Fruit fly (Drosophila melanogaster) whole organism, wandering third instar larva: ENCODE measurements around the gene CG4080.

ENCODE experiments used
- Abd-B ChIP-seq: fragments of >200 bp; optimal IDR thresholded peaks from 2 replicates; lab custom pipeline; 2017; ENCODE audit warnings: missing biosample characterization, missing genetic modification characterization
- CG32264 ChIP-seq: fragments of 200-800 bp; sonication (Bioruptor generic); optimal IDR thresholded peaks from 2 replicates; lab custom pipeline; 2016; ENCODE audit warnings: missing biosample characterization, missing genetic modification characterization
- CG9705 ChIP-seq: fragments of 200-800 bp; sonication (Bioruptor generic); optimal IDR thresholded peaks from 2 replicates; lab custom pipeline; 2018; ENCODE audit warnings: missing biosample characterization, mild to moderate bottlenecking, missing genetic modification characterization
- CrebA ChIP-seq: fragments of 200-800 bp; sonication (Bioruptor generic); optimal IDR thresholded peaks from 2 replicates; lab custom pipeline; 2016; ENCODE audit warnings: missing biosample characterization, mild to moderate bottlenecking, missing genetic modification characterization, borderline replicate concordance
- Dfd ChIP-seq: fragments of >200 bp; optimal IDR thresholded peaks from 2 replicates; lab custom pipeline; 2017; ENCODE audit warnings: missing biosample characterization, missing genetic modification characterization
- Dif ChIP-seq: fragments of 200-275, 200-300 bp; sonication (Bioruptor generic); optimal IDR thresholded peaks from 2 replicates; lab custom pipeline; 2018; ENCODE audit warnings: missing biosample characterization, missing genetic modification characterization; ENCODE audit not compliant: partially characterized antibody
- GATAd ChIP-seq: sonication (Bioruptor generic); optimal IDR thresholded peaks from 2 replicates; lab custom pipeline; 2016; ENCODE audit warnings: missing biosample characterization, missing genetic modification characterization
- HLH106 ChIP-seq: fragments of 200-800 bp; optimal IDR thresholded peaks from 3 replicates; lab custom pipeline; 2019; ENCODE audit warnings: missing biosample characterization, mild to moderate bottlenecking, missing genetic modification characterization, moderate library complexity
- Hnf4 ChIP-seq: fragments of 200-800 bp; sonication (Bioruptor generic); optimal IDR thresholded peaks from 2 replicates; lab custom pipeline; 2016; ENCODE audit warnings: missing biosample characterization, mild to moderate bottlenecking, missing genetic modification characterization
- Hr78 ChIP-seq: fragments of >200 bp; optimal IDR thresholded peaks from 2 replicates; lab custom pipeline; 2017; ENCODE audit warnings: missing biosample characterization, missing genetic modification characterization
- Hr83 ChIP-seq: fragments of 200-300 bp; sonication (Bioruptor generic); optimal IDR thresholded peaks from 2 replicates; lab custom pipeline; 2016; ENCODE audit warnings: missing biosample characterization, mild to moderate bottlenecking, missing genetic modification characterization, moderate library complexity; ENCODE audit not compliant: poor library complexity, severe bottlenecking
- Jra ChIP-seq: sonication (Bioruptor generic); optimal IDR thresholded peaks from 2 replicates; lab custom pipeline; 2016; ENCODE audit warnings: missing biosample characterization, missing genetic modification characterization
- Mio ChIP-seq: sonication (Bioruptor generic); optimal IDR thresholded peaks from 2 replicates; lab custom pipeline; 2016; ENCODE audit warnings: missing biosample characterization, missing genetic modification characterization
- Myc ChIP-seq: fragments of >200 bp; optimal IDR thresholded peaks from 2 replicates; lab custom pipeline; 2017
- N ChIP-seq: fragments of >200 bp; optimal IDR thresholded peaks from 2 replicates; lab custom pipeline; 2018; ENCODE audit warnings: missing biosample characterization, missing external identifiers, missing genetic modification characterization
- OdsH ChIP-seq: fragments of 200-800 bp; sonication (Bioruptor generic); optimal IDR thresholded peaks from 2 replicates; lab custom pipeline; 2016; ENCODE audit warnings: missing biosample characterization, mild to moderate bottlenecking, missing genetic modification characterization
- Rel ChIP-seq, 2 experiments: fragments of 200-800 bp; sonication (Bioruptor generic) in 1 of 2; optimal IDR thresholded peaks; 2 replicates in 1 of 2; 3 replicates in 1 of 2; lab custom pipeline; 2016 to 2019; ENCODE audit warnings: mild to moderate bottlenecking in 2 of 2, missing biosample characterization in 2 of 2, missing genetic modification characterization in 2 of 2, moderate library complexity in 1 of 2
- Sp1 ChIP-seq: fragments of 200-800 bp; sonication (Bioruptor generic); optimal IDR thresholded peaks from 3 replicates; lab custom pipeline; 2019; ENCODE audit warnings: missing biosample characterization, mild to moderate bottlenecking, missing genetic modification characterization, moderate library complexity
- Vsx2 ChIP-seq: fragments of 200-300, 225-300 bp; sonication (Bioruptor generic); optimal IDR thresholded peaks from 2 replicates; lab custom pipeline; 2018; ENCODE audit warnings: missing biosample characterization, missing genetic modification characterization; ENCODE audit not compliant: partially characterized antibody
- br ChIP-seq: fragments of 200-800 bp; sonication (Bioruptor generic); optimal IDR thresholded peaks from 2 replicates; lab custom pipeline; 2016; ENCODE audit warnings: missing biosample characterization, missing genetic modification characterization
- brk ChIP-seq: fragments of 200-800 bp; sonication (Bioruptor generic); optimal IDR thresholded peaks from 2 replicates; lab custom pipeline; 2016; ENCODE audit warnings: missing biosample characterization, mild to moderate bottlenecking, missing genetic modification characterization
- dl ChIP-seq, 2 experiments: fragments of 175-275, 200-275 bp in 1 of 2; fragments of 200-275 bp in 1 of 2; sonication (Bioruptor generic); optimal IDR thresholded peaks; lab custom pipeline; 2018; ENCODE audit warnings: mild to moderate bottlenecking in 2 of 2, missing biosample characterization in 2 of 2, missing genetic modification characterization in 2 of 2, moderate library complexity in 2 of 2; ENCODE audit not compliant: partially characterized antibody in 2 of 2, insufficient read depth in 1 of 2
- dmrt93B ChIP-seq: fragments of 200-800 bp; sonication (Bioruptor generic); optimal IDR thresholded peaks from 2 replicates; lab custom pipeline; 2018; ENCODE audit warnings: missing biosample characterization, mild to moderate bottlenecking, missing genetic modification characterization
- dsf ChIP-seq: sonication (Bioruptor generic); optimal IDR thresholded peaks from 2 replicates; lab custom pipeline; 2016; ENCODE audit warnings: missing biosample characterization, missing genetic modification characterization, borderline replicate concordance
- ey ChIP-seq: fragments of 200-800 bp; sonication (Bioruptor generic); optimal IDR thresholded peaks from 2 replicates; lab custom pipeline; 2016; ENCODE audit warnings: missing biosample characterization, missing genetic modification characterization
- foxo ChIP-seq, 2 experiments: fragments of 200-800 bp; sonication (Bioruptor generic); optimal IDR thresholded peaks; 2 replicates in 1 of 2; 3 replicates in 1 of 2; lab custom pipeline; 2016 to 2017; ENCODE audit warnings: missing biosample characterization in 2 of 2, missing genetic modification characterization in 2 of 2
- fru ChIP-seq: fragments of 200-800 bp; sonication (Bioruptor generic); optimal IDR thresholded peaks from 3 replicates; lab custom pipeline; 2016; ENCODE audit warnings: missing biosample characterization, mild to moderate bottlenecking, missing genetic modification characterization
- h ChIP-seq: fragments of 200-800 bp; sonication (Bioruptor generic); optimal IDR thresholded peaks from 3 replicates; lab custom pipeline; 2016; ENCODE audit warnings: missing biosample characterization, mild to moderate bottlenecking, missing genetic modification characterization
- jim ChIP-seq: fragments of 175-275, 200-325 bp; sonication (Bioruptor generic); optimal IDR thresholded peaks from 2 replicates; lab custom pipeline; 2016; ENCODE audit warnings: missing biosample characterization, mild to moderate bottlenecking, missing genetic modification characterization
- lola ChIP-seq: fragments of >200 bp; optimal IDR thresholded peaks from 2 replicates; lab custom pipeline; 2017; ENCODE audit warnings: missing biosample characterization, missing genetic modification characterization
- pan ChIP-seq: fragments of >200 bp; optimal IDR thresholded peaks from 2 replicates; lab custom pipeline; 2017
- psq ChIP-seq: fragments of 200-800 bp; sonication (Bioruptor generic); optimal IDR thresholded peaks from 3 replicates; lab custom pipeline; 2017; ENCODE audit warnings: missing biosample characterization, mild to moderate bottlenecking, missing genetic modification characterization, moderate library complexity
- rgr ChIP-seq: fragments of 200-800 bp; sonication (Bioruptor generic); optimal IDR thresholded peaks from 3 replicates; lab custom pipeline; 2016; ENCODE audit warnings: missing biosample characterization, mild to moderate bottlenecking, missing genetic modification characterization
- sage ChIP-seq: fragments of 200-800 bp; sonication (Bioruptor generic); optimal IDR thresholded peaks from 2 replicates; lab custom pipeline; 2016; ENCODE audit warnings: missing biosample characterization, mild to moderate bottlenecking, missing genetic modification characterization
- sv ChIP-seq: fragments of 200-800 bp; sonication (Bioruptor generic); optimal IDR thresholded peaks from 3 replicates; lab custom pipeline; 2016; ENCODE audit warnings: missing biosample characterization, missing genetic modification characterization
- tai ChIP-seq: sonication (Bioruptor generic); optimal IDR thresholded peaks from 2 replicates; lab custom pipeline; 2016; ENCODE audit warnings: missing biosample characterization, missing genetic modification characterization
- usp ChIP-seq: fragments of >200 bp; optimal IDR thresholded peaks from 2 replicates; lab custom pipeline; 2017; ENCODE audit warnings: missing biosample characterization, missing genetic modification characterization
- woc ChIP-seq: sonication (Bioruptor generic); optimal IDR thresholded peaks from 2 replicates; lab custom pipeline; 2016; ENCODE audit warnings: missing biosample characterization, mild to moderate bottlenecking, missing genetic modification characterization

CG4080 gene

DNA sequence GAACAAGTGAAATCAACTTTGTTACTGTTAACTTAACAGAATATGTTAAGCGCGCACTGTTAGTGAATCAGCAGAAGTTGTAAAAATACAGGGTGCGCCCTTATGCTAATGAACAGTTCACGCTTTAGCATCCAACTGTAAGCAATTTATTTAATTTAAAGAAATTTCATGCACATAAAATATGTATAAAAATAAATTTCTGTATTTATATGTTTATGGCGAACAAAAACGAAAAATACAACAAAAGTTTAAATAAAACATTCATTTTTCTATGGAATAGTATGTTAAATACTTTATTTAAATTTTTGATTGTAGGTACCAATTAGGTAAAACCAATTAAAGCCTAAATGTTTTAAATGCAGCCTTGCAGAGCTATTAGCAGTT is 25.5 kb upstream of the CG4080 start:
- no peak for TF ChIP-seq Dfd (GFP tag; lab: Kevin White, UChicago)
- TF ChIP-seq foxo (GFP tag; optimal IDR thresholded peaks at IDR 0.05; lab: Kevin White, UChicago), result peak in 1 of 2 experiments; percentile 14
- TF ChIP-seq brk (GFP tag; lab: Kevin White, UChicago), result peak; percentile 62
- peak; percentile 8 for TF ChIP-seq OdsH
- TF ChIP-seq woc (GFP tag; lab: Kevin White, UChicago), result no peak
- TF ChIP-seq sage (GFP tag; lab: Kevin White, UChicago), result peak; percentile 8
- no peak for TF ChIP-seq Hr83
- peak; percentile 4 for TF ChIP-seq Sp1 (GFP tag; lab: Kevin White, UChicago)
- TF ChIP-seq Jra (GFP tag; lab: Kevin White, UChicago), result no peak
- TF ChIP-seq Vsx2 (GFP tag; lab: Kevin White, UChicago), result no peak
- TF ChIP-seq dl (GFP tag; optimal IDR thresholded peaks at IDR 0.05; lab: Kevin White, UChicago; ENCODE audit: insufficient read depth in 1 of 2, partially characterized antibody in 2 of 2), result no peak
- TF ChIP-seq, all 38 proteins: peak for 5

DNA sequence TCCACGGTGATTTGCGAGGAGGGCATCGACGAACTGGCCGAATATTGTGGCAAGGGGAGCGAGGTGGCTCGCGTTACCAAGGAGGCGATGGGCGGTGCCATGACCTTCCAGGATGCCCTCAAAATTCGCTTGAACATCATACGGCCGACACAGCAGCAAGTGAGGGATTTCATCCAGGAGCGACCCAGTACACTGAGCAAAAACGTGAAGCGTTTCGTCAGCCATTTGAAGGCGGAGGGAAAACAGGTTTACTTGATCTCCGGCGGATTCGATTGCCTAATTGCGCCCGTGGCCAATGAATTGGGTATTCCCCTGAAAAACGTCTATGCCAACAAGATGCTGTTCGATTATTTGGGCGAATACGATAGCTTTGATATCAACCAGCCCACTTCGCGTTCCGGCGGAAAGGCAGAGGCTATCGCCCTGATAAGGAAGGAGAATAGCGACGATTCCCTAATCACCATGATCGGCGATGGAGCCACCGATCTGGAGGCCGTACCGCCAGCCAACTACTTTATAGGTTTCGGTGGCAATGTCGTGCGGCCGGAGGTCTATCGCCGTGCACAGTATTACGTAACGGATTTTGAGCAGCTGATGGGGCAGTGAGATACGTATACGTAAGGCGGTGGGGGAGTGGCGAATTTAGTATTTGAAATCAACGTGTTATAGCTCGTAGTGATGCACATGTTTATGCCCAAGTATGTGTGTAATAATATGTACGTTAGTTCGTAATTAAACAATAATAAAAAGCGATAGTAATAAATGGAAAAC is 24.9 kb upstream of the CG4080 start:
- TF ChIP-seq usp (GFP tag; lab: Kevin White, UChicago), result no peak
- no peak for TF ChIP-seq Rel (GFP tag; optimal IDR thresholded peaks at IDR 0.05; lab: Kevin White, UChicago)
- TF ChIP-seq Rel (tag; optimal IDR thresholded peaks at IDR 0.05; lab: Kevin White, UChicago), result peak; percentile 76

- TF ChIP-seq foxo (GFP tag; optimal IDR thresholded peaks at IDR 0.05; lab: Kevin White, UChicago) (peak; percentile 94 to 99), woc (GFP tag; lab: Kevin White, UChicago) (peak; percentile 95), Rel (GFP tag; optimal IDR thresholded peaks at IDR 0.05; lab: Kevin White, UChicago) (peak; percentile 96), Rel (tag; optimal IDR thresholded peaks at IDR 0.05; lab: Kevin White, UChicago) (peak; percentile 82), fru (GFP tag; lab: Kevin White, UChicago) (peak; percentile 99), tai (GFP tag; lab: Kevin White, UChicago) (peak; percentile 92), h (peak; percentile 99), N (GFP tag; lab: Kevin White, UChicago) (no peak), GATAd (GFP tag; lab: Kevin White, UChicago) (peak; percentile 90), Dif (GFP tag; lab: Kevin White, UChicago) (no peak), dl (GFP tag; optimal IDR thresholded peaks at IDR 0.05; lab: Kevin White, UChicago; ENCODE audit: insufficient read depth in 1 of 2, partially characterized antibody in 2 of 2) (no peak), Dfd (GFP tag; lab: Kevin White, UChicago) (peak; percentile 94), sv (GFP tag; lab: Kevin White, UChicago) (peak; percentile 98), OdsH (peak; percentile 98), Hnf4 (GFP tag; lab: Kevin White, UChicago) (peak; percentile 96), Sp1 (GFP tag; lab: Kevin White, UChicago) (peak; percentile 98), sage (GFP tag; lab: Kevin White, UChicago) (peak; percentile 97), pan (no peak), CG9705 (GFP tag; lab: Kevin White, UChicago) (peak; percentile 95), brk (GFP tag; lab: Kevin White, UChicago) (peak; percentile 95), usp (GFP tag; lab: Kevin White, UChicago) (no peak), Myc (lab: Kevin White, UChicago) (no peak), Vsx2 (GFP tag; lab: Kevin White, UChicago) (no peak), rgr (GFP tag; lab: Kevin White, UChicago) (peak; percentile 99), ey (GFP tag; lab: Kevin White, UChicago) (peak; percentile 98), Abd-B (GFP tag; lab: Kevin White, UChicago) (no peak), Hr78 (GFP tag; lab: Kevin White, UChicago) (no peak), br (GFP tag; lab: Kevin White, UChicago) (peak; percentile 99), CG32264 (GFP tag; lab: Kevin White, UChicago) (peak; percentile 98), dmrt93B (GFP tag; lab: Kevin White, UChicago) (peak; percentile 95), Mio (GFP tag; lab: Kevin White, UChicago) (peak; percentile 76), HLH106 (tag; lab: Kevin White, UChicago) (peak; percentile 98), CrebA (GFP tag; lab: Kevin White, UChicago) (no peak), lola (GFP tag; lab: Kevin White, UChicago) (no peak), Hr83 (no peak), psq (GFP tag; lab: Kevin White, UChicago) (peak; percentile 97), dsf (GFP tag; lab: Kevin White, UChicago) (peak; percentile 93), jim (GFP tag; lab: Kevin White, UChicago) (no peak), Jra (GFP tag; lab: Kevin White, UChicago) (peak; percentile 97)
Measured at dm6 chr3L:9422636-9423419, 23.8 kb upstream of the CG4080 start, which contains the start of gene aay. Gene aay, plus strand, starts transcription at chr3L:9423253.
